Comparison of ENCODE assay signal across 4 worm cellular contexts in genomic region chrII:9313335-9313734, ce11.
TF ChIP-seq lines count a peak whose summit lies in the region.

No protein-coding gene starts in this region.

TF ChIP-seq in whole organism, L1 larva, 84 proteins besides CTCF, POLR2A, EP300 and RAD21:
- TF ChIP-seq ztf-4 (tag; optimal IDR thresholded peaks at IDR 0.05; lab: Kevin White, UChicago) (no peak), lin-14 (GFP tag; optimal IDR thresholded peaks at IDR 0.05; lab: Kevin White, UChicago) (peak; percentile 21), fkh-10 (GFP tag; optimal IDR thresholded peaks at IDR 0.05; lab: Kevin White, UChicago) (no peak), F16B12.6 (tag; optimal IDR thresholded peaks at IDR 0.05; lab: Kevin White, UChicago) (no peak), hpl-2 (GFP tag; optimal IDR thresholded peaks at IDR 0.05; lab: Kevin White, UChicago) (no peak)

TF ChIP-seq in whole organism, L4 larva, 104 proteins besides CTCF, POLR2A, EP300 and RAD21:
- no peak for TF ChIP-seq F26F4.8 (GFP tag; conservative IDR thresholded peaks at IDR 0.05; lab: Robert Waterston, UW)
- 0 out of 2 replicates have a peak, but pooled peaks have one; percentile 12 for TF ChIP-seq ctbp-1 (GFP tag; IDR thresholded peaks at IDR 0.05; lab: Robert Waterston, UW)
TF ChIP-seq in whole organism, L4 larva: peak in this region for 1.

TF ChIP-seq in whole organism, late embryonic, 69 proteins besides CTCF, POLR2A, EP300 and RAD21:
- TF ChIP-seq ref-2 (tag; optimal IDR thresholded peaks at IDR 0.05; lab: Kevin White, UChicago), result peak; percentile 48
- no peak for TF ChIP-seq ceh-6 (GFP tag; optimal IDR thresholded peaks at IDR 0.05; lab: Kevin White, UChicago)
- peak; percentile 67 for TF ChIP-seq ceh-34 (tag; optimal IDR thresholded peaks at IDR 0.05; lab: Kevin White, UChicago)
- TF ChIP-seq ceh-2 (tag; optimal IDR thresholded peaks at IDR 0.05; lab: Kevin White, UChicago), result peak; percentile 34
- TF ChIP-seq ceh-31 (tag; optimal IDR thresholded peaks at IDR 0.05; lab: Kevin White, UChicago), result peak; percentile 83
- TF ChIP-seq sox-2 (GFP tag; IDR thresholded peaks at IDR 0.05; lab: Robert Waterston, UW), result peak; percentile 73
- peak; percentile 93 for TF ChIP-seq pax-1 (tag; optimal IDR thresholded peaks at IDR 0.05; lab: Kevin White, UChicago)
- no peak for TF ChIP-seq hlh-8 (tag; optimal IDR thresholded peaks at IDR 0.05; lab: Kevin White, UChicago)
- TF ChIP-seq ceh-19 (GFP tag; optimal IDR thresholded peaks at IDR 0.05; lab: Kevin White, UChicago), result peak; percentile 26

TF ChIP-seq in whole organism, mixed stage, embryonic, 35 proteins besides CTCF, POLR2A, EP300 and RAD21:
- TF ChIP-seq unc-120 (tag; optimal IDR thresholded peaks at IDR 0.05; lab: Kevin White, UChicago; ENCODE audit: poor library complexity, severe bottlenecking) (no peak), unc-39 (tag; optimal IDR thresholded peaks at IDR 0.05; lab: Kevin White, UChicago) (no peak), bed-3 (GFP tag; optimal IDR thresholded peaks at IDR 0.05; lab: Kevin White, UChicago) (no peak), ztf-11 (tag; optimal IDR thresholded peaks at IDR 0.05; lab: Kevin White, UChicago) (no peak), lin-32 (GFP tag; optimal IDR thresholded peaks at IDR 0.05; lab: Kevin White, UChicago) (no peak), elt-3 (tag; optimal IDR thresholded peaks at IDR 0.05; lab: Kevin White, UChicago) (no peak), sptf-1 (tag; optimal IDR thresholded peaks at IDR 0.05; lab: Kevin White, UChicago) (no peak), nhr-76 (tag; optimal IDR thresholded peaks at IDR 0.05; lab: Kevin White, UChicago) (no peak), lsy-2 (tag; optimal IDR thresholded peaks at IDR 0.05; lab: Kevin White, UChicago) (no peak), blmp-1 (tag; optimal IDR thresholded peaks at IDR 0.05; lab: Kevin White, UChicago) (no peak), nhr-12 (tag; optimal IDR thresholded peaks at IDR 0.05; lab: Kevin White, UChicago) (no peak), drap-1 (GFP tag; optimal IDR thresholded peaks at IDR 0.05; lab: Kevin White, UChicago) (no peak), ces-1 (GFP tag; optimal IDR thresholded peaks at IDR 0.05; lab: Kevin White, UChicago) (peak; percentile 50), mep-1 (tag; optimal IDR thresholded peaks at IDR 0.05; lab: Kevin White, UChicago) (no peak), mls-2 (tag; optimal IDR thresholded peaks at IDR 0.05; lab: Kevin White, UChicago) (peak; percentile 1), snpc-4 (tag; optimal IDR thresholded peaks at IDR 0.05; lab: Kevin White, UChicago) (no peak)
